Fruit fly (Drosophila melanogaster): ENCODE results near the gene Sidpn.

The Sidpn gene

DNA sequence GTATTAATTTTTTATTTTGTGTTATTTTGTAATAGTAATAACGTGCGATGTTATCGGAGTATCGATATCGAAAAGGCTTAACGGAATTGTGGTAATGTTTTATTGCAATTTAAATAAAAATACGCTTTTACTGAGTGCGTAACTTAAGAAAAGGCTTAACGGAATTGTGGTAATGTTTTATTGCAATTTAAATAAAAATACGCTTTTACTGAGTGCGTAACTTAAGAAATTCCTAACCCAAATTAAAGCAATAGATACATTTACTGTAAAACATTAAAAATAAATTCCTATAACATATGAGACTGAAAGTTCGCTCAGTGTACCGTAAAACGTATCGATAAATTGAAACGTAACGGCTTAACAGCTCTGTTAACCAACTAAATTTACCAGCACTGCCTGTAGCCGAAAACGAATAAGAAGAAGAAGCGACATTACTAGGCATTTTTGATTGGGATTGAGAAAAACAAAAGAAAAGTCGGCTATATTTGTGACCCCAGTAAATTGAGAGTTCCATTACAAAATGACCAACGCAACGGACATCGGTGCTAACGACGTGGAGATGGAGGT, 24.1 kb downstream of the Sidpn start, which contains the start of gene Rpn3 (continued):
- peak; percentile 84 for TF ChIP-seq Eip75B (GFP tag; optimal IDR thresholded peaks at IDR 0.05)
- no peak for TF ChIP-seq CG6854 (GFP tag; optimal IDR thresholded peaks at IDR 0.05)
- peak in 1 of 2 experiments; percentile 1 for TF ChIP-seq salr (GFP tag; optimal IDR thresholded peaks at IDR 0.05)
- no peak for TF ChIP-seq spab (GFP tag; optimal IDR thresholded peaks at IDR 0.05)
- no peak for TF ChIP-seq CG16779 (tag; optimal IDR thresholded peaks at IDR 0.05)
- TF ChIP-seq Hr38 (GFP tag; optimal IDR thresholded peaks at IDR 0.05) = peak; percentile 26
- TF ChIP-seq CG11294 (GFP tag; IDR thresholded peaks at IDR 0.05) = peak; percentile 58; the same call in 1 of the 2 replicates
- TF ChIP-seq CG8632 (GFP tag; optimal IDR thresholded peaks at IDR 0.05) = peak; percentile 80
- TF ChIP-seq Hr4 (GFP tag; optimal IDR thresholded peaks at IDR 0.05) = no peak
- TF ChIP-seq lz (GFP tag; optimal IDR thresholded peaks at IDR 0.05) = peak; percentile 89
- peak; percentile 88 for TF ChIP-seq Met (GFP tag; optimal IDR thresholded peaks at IDR 0.05)
- no peak for TF ChIP-seq Sox102F (GFP tag; optimal IDR thresholded peaks at IDR 0.05)
- TF ChIP-seq fd59A (GFP tag; optimal IDR thresholded peaks at IDR 0.05) = peak; percentile 56
- TF ChIP-seq Sox15 (GFP tag; optimal IDR thresholded peaks at IDR 0.05) = peak; percentile 65
- TF ChIP-seq CG9139 (GFP tag; optimal IDR thresholded peaks at IDR 0.05) = no peak
- no peak for TF ChIP-seq Blimp-1 (GFP tag; optimal IDR thresholded peaks at IDR 0.05)
- peak; percentile 88 for TF ChIP-seq acj6 (GFP tag; optimal IDR thresholded peaks at IDR 0.05)
- peak; percentile 91 for TF ChIP-seq eg (GFP tag; IDR thresholded peaks at IDR 0.05)
- TF ChIP-seq OdsH (GFP tag; optimal IDR thresholded peaks at IDR 0.05) = no peak
- peak; percentile 90 for TF ChIP-seq Eip78C (GFP tag)
- peak; percentile 56 for TF ChIP-seq CG11902 (GFP tag; optimal IDR thresholded peaks at IDR 0.05)
- TF ChIP-seq svp (GFP tag) = no peak
- TF ChIP-seq Hr39 (GFP tag; optimal IDR thresholded peaks at IDR 0.05) = peak; percentile 86
- no peak for TF ChIP-seq CG6276 (GFP tag; optimal IDR thresholded peaks at IDR 0.05)
- TF ChIP-seq CG6163 (GFP tag; IDR thresholded peaks at IDR 0.05) = peak; percentile 92
- peak; percentile 62 for TF ChIP-seq CG8319 (GFP tag; optimal IDR thresholded peaks at IDR 0.05)
- peak; percentile 77 for TF ChIP-seq Ets21C (GFP tag; optimal IDR thresholded peaks at IDR 0.05)
- TF ChIP-seq fkh (GFP tag; optimal IDR thresholded peaks at IDR 0.05) = no peak
- peak; percentile 74 for TF ChIP-seq CG3032 (tag; optimal IDR thresholded peaks at IDR 0.05)
- peak; percentile 71 for TF ChIP-seq Lpt (GFP tag; optimal IDR thresholded peaks at IDR 0.05)
- peak; percentile 86 for TF ChIP-seq Sox14 (GFP tag; optimal IDR thresholded peaks at IDR 0.05)
- peak in 1 of 2 experiments; percentile 68 for TF ChIP-seq ss (GFP tag; optimal IDR thresholded peaks at IDR 0.05)
- no peak for TF ChIP-seq CG4318 (GFP tag; optimal IDR thresholded peaks at IDR 0.05)
- TF ChIP-seq fd85E (GFP tag; optimal IDR thresholded peaks at IDR 0.05) = no peak
- TF ChIP-seq CG6808 (GFP tag; optimal IDR thresholded peaks at IDR 0.05) = no peak
- peak; percentile 80 for TF ChIP-seq CG32006 (GFP tag; optimal IDR thresholded peaks at IDR 0.05)
- TF ChIP-seq CG3919 (GFP tag; optimal IDR thresholded peaks at IDR 0.05) = peak; percentile 82
- no peak for TF ChIP-seq CG10631 (GFP tag; optimal IDR thresholded peaks at IDR 0.05)

DNA sequence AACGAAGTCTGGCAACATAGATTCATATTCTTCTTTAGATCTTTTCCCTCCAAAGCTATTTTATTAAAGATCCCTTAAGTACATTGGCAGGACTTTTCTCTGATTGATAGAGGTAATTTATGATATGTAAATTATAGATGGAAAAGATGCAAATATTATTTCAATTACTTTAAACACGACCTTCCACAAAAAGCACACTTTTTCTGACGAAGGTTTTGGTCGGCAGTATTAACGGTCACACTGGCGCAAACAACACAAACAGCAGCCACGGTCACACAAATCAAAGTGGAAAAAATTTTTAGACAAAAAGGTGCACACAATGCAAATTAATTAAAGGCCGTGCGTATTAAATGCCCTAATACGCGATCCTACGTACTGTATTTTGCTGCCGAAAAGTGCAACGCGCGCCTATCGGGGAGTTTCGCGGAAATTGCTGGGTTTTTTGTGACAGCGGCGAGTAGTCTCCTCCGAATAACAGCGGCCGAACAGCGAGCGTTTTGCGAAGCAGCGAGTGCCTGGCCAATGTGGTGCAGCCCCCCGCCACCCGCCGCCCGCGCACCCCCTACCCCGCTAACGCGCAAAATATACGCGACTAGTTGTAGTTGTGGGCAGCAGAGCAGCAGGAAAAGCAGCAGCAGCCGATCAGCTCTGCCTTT, 26.5 kb downstream of the Sidpn start, which contains the start of gene CG10492:
Gene CG10492, plus strand, starts transcription at position 219 of the 656 bp plus-strand sequence.
- TF ChIP-seq fd85E (GFP tag; optimal IDR thresholded peaks at IDR 0.05) (no peak), lz (GFP tag; optimal IDR thresholded peaks at IDR 0.05) (no peak), Hr38 (GFP tag; optimal IDR thresholded peaks at IDR 0.05) (no peak), Hr39 (GFP tag; optimal IDR thresholded peaks at IDR 0.05) (no peak), CG15336 (GFP tag; IDR thresholded peaks at IDR 0.05) (peak; percentile 28; the same call in 1 of the 2 replicates), net (GFP tag; optimal IDR thresholded peaks at IDR 0.05) (peak; percentile 10), CG8119 (GFP tag; IDR thresholded peaks at IDR 0.05) (peak; percentile 32; the same call in 1 of the 3 replicates), Ets21C (GFP tag; optimal IDR thresholded peaks at IDR 0.05) (no peak), Eip78C (GFP tag) (peak; percentile 48), Eip75B (GFP tag; optimal IDR thresholded peaks at IDR 0.05) (no peak), CG3919 (GFP tag; optimal IDR thresholded peaks at IDR 0.05) (no peak), Sox14 (GFP tag; optimal IDR thresholded peaks at IDR 0.05) (peak; percentile 40), achi (GFP tag; optimal IDR thresholded peaks at IDR 0.05) (peak; percentile 15), Gug (GFP tag; IDR thresholded peaks at IDR 0.05) (no peak), CG1621 (tag; optimal IDR thresholded peaks at IDR 0.05) (peak; percentile 47), CG6854 (GFP tag; optimal IDR thresholded peaks at IDR 0.05) (peak; percentile 6), eg (GFP tag; IDR thresholded peaks at IDR 0.05) (peak; percentile 33; the same call in 1 of the 3 replicates)

Measured in whole organism, prepupa.